Fruit fly (Drosophila melanogaster) Kc167 (cell line): ENCODE results near the gene js.

Source experiments
- h ChIP-seq: fragments of >200 bp; optimal IDR thresholded peaks from 3 replicates; lab custom pipeline; 2018; ENCODE audit warnings: missing external identifiers
- psq ChIP-seq: fragments of >200 bp; optimal IDR thresholded peaks from 2 replicates; lab custom pipeline; 2017; ENCODE audit warnings: missing external identifiers

DNA sequence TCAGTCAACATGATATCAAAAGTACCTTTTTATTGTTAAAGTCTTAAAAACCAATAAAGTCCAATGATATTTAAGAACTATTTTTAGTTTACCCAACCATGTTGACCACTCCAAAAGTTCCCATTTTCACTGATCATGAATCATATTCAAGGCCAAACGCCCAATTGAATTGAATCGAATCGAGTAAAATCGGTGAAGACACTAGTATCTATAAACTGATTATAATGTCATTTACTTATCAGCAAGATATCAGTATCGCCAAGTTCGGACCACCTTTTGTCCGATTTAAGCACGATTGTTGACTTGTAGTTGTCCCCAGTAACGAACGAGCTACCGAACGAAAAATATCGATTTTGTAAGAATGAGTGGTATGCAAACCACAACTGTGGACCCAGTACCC is 45.0 kb downstream of the js start, which contains the start of gene CG6901:
- TF ChIP-seq h (lab: Kevin White, UChicago) (no peak), psq (lab: Kevin White, UChicago) (no peak)
